Fruit fly (Drosophila melanogaster): Measurements from ENCODE around the gene gcm2.

gcm2 gene

dm6 chr2L:9660516-9660920 lies 52.2 kb downstream of the gcm2 start (continued):
- TF ChIP-seq eg (GFP tag; IDR thresholded peaks at IDR 0.05) (peak; percentile 52; the same call in 2 of the 3 replicates), CG8319 (GFP tag; optimal IDR thresholded peaks at IDR 0.05) (no peak), fkh (GFP tag; optimal IDR thresholded peaks at IDR 0.05) (no peak), salr (GFP tag; optimal IDR thresholded peaks at IDR 0.05) (no peak), lz (GFP tag; optimal IDR thresholded peaks at IDR 0.05) (peak; percentile 43), svp (GFP tag) (peak; percentile 77), CG34406 (GFP tag; optimal IDR thresholded peaks at IDR 0.05) (peak; percentile 45), Sox15 (GFP tag; optimal IDR thresholded peaks at IDR 0.05) (no peak)

Measured in whole organism, prepupa.